In the genomic region with DNA sequence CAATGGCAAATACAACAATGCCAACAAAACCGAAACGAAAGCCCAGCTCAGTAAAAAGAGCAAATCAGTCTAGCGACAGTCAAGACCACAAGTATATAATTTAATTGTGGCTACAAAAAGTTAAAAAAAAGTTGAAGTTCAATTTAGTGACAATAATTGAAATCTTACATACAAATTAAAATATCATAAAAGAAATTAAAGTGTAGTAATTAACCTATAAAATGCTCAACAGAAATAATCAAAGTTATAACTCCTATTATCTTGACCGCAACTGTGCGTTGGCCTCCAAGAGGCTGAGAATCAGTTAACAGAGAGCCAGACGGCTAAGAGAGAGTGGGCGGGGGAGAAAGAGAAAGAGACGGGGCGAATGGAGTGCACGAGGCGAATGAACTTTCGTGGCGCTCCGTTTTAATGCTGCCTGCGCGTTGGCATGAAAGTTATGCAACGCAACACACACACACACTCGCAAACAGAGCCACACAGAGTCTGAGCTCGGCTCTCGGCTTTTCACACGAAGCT, we compare ENCODE assay signal across 2 fruit fly cellular contexts.
TF ChIP-seq lines count a peak whose summit lies in the region.

No protein-coding gene starts in this region.

TF ChIP-seq in whole organism, embryonic, 481 proteins besides CTCF, POLR2A, EP300 and RAD21 (continued from another document and continues in another):
- TF ChIP-seq eve (GFP tag; optimal IDR thresholded peaks at IDR 0.05; lab: Kevin White, UChicago) (peak in 1 of 2 experiments; percentile 94), CG15073 (GFP tag; optimal IDR thresholded peaks at IDR 0.05; lab: Kevin White, UChicago) (peak; percentile 2), Rx (GFP tag; IDR thresholded peaks at IDR 0.05; lab: Robert Waterston, UW) (0 out of 2 replicates have a peak, but pooled peaks have one; percentile 31), Dip3 (GFP tag; optimal IDR thresholded peaks at IDR 0.05; lab: Kevin White, UChicago) (peak; percentile 23), Hr51 (GFP tag; optimal IDR thresholded peaks at IDR 0.05; lab: Kevin White, UChicago) (peak; percentile 29 to 89), CG7839 (tag; optimal IDR thresholded peaks at IDR 0.05; lab: Kevin White, UChicago) (peak; percentile 82), CG12769 (tag; optimal IDR thresholded peaks at IDR 0.05; lab: Kevin White, UChicago) (peak; percentile 14), fd102C (GFP tag; optimal IDR thresholded peaks at IDR 0.05; lab: Kevin White, UChicago) (no peak), B-H1 (GFP tag; IDR thresholded peaks at IDR 0.05; lab: Robert Waterston, UW) (peak; percentile 55; the same call in 2 of the 3 replicates), CG11560 (tag; IDR thresholded peaks at IDR 0.05; lab: Robert Waterston, UW) (no peak), CG13123 (GFP tag; optimal IDR thresholded peaks at IDR 0.05; lab: Kevin White, UChicago) (peak; percentile 31), CG11696 (GFP tag; IDR thresholded peaks at IDR 0.05; lab: Robert Waterston, UW) (peak; percentile 93), CG13775 (GFP tag; optimal IDR thresholded peaks at IDR 0.05; lab: Kevin White, UChicago) (peak; percentile 51), Kr (GFP tag; optimal IDR thresholded peaks at IDR 0.05; lab: Kevin White, UChicago) (no peak), CG3838 (GFP tag; optimal IDR thresholded peaks at IDR 0.05; lab: Kevin White, UChicago) (peak; percentile 48), CG6791 (GFP tag; IDR thresholded peaks at IDR 0.05; lab: Robert Waterston, UW; ENCODE audit: partially characterized antibody) (no peak), CG1603 (tag; optimal IDR thresholded peaks at IDR 0.05; lab: Kevin White, UChicago) (peak; percentile 32), CG30403 (GFP tag; optimal IDR thresholded peaks at IDR 0.05; lab: Kevin White, UChicago) (peak; percentile 82), klu (GFP tag; IDR thresholded peaks at IDR 0.05; lab: Robert Waterston, UW) (peak; percentile 48; the same call in 1 of the 2 replicates), Six4 (GFP tag; optimal IDR thresholded peaks at IDR 0.05; lab: Kevin White, UChicago) (peak; percentile 78), lmd (GFP tag; IDR thresholded peaks at IDR 0.05; lab: Robert Waterston, UW) (peak; percentile 55), CG8478 (optimal IDR thresholded peaks at IDR 0.05; lab: Kevin White, UChicago) (no peak), Elba2 (GFP tag; optimal IDR thresholded peaks at IDR 0.05; lab: Kevin White, UChicago) (no peak), CG18262 (tag; optimal IDR thresholded peaks at IDR 0.05; lab: Kevin White, UChicago) (peak; percentile 94), ham (GFP tag; IDR thresholded peaks at IDR 0.05; lab: Robert Waterston, UW) (no peak), mld (GFP tag; IDR thresholded peaks at IDR 0.05; lab: Robert Waterston, UW; ENCODE audit: partially characterized antibody) (no peak), Chrac-16 (GFP tag; optimal IDR thresholded peaks at IDR 0.05; lab: Kevin White, UChicago) (peak; percentile 64), h (optimal IDR thresholded peaks at IDR 0.05; lab: Kevin White, UChicago) (no peak), CG31365 (tag; optimal IDR thresholded peaks at IDR 0.05; lab: Kevin White, UChicago) (peak; percentile 32), fu2 (GFP tag; optimal IDR thresholded peaks at IDR 0.05; lab: Kevin White, UChicago) (no peak), CG4707 (GFP tag; optimal IDR thresholded peaks at IDR 0.05; lab: Kevin White, UChicago) (peak; percentile 73), croc (GFP tag; conservative IDR thresholded peaks at IDR 0.05; lab: Robert Waterston, UW) (peak; percentile 78), ewg (GFP tag; optimal IDR thresholded peaks at IDR 0.05; lab: Kevin White, UChicago) (peak; percentile 69), Nf-YB (GFP tag; optimal IDR thresholded peaks at IDR 0.05; lab: Kevin White, UChicago) (peak; percentile 77), CG4854 (GFP tag; optimal IDR thresholded peaks at IDR 0.05; lab: Kevin White, UChicago) (peak; percentile 49), az2 (GFP tag; optimal IDR thresholded peaks at IDR 0.05; lab: Kevin White, UChicago) (peak; percentile 85), her (GFP tag; optimal IDR thresholded peaks at IDR 0.05; lab: Kevin White, UChicago) (no peak), CG16863 (GFP tag; optimal IDR thresholded peaks at IDR 0.05; lab: Kevin White, UChicago) (peak; percentile 54), CG3407 (GFP tag; optimal IDR thresholded peaks at IDR 0.05; lab: Kevin White, UChicago) (peak; percentile 81), Mes4 (GFP tag; optimal IDR thresholded peaks at IDR 0.05; lab: Kevin White, UChicago) (peak; percentile 51), phol (tag; optimal IDR thresholded peaks at IDR 0.05; lab: Kevin White, UChicago) (peak; percentile 90), lilli (GFP tag; optimal IDR thresholded peaks at IDR 0.05; lab: Kevin White, UChicago) (peak; percentile 72), Nf-YA (GFP tag; IDR thresholded peaks at IDR 0.05; lab: Robert Waterston, UW) (peak; percentile 66), Camta (GFP tag; optimal IDR thresholded peaks at IDR 0.05; lab: Kevin White, UChicago) (peak; percentile 1), sim (GFP tag; IDR thresholded peaks at IDR 0.05; lab: Robert Waterston, UW) (no peak), fd3F (GFP tag; optimal IDR thresholded peaks at IDR 0.05; lab: Kevin White, UChicago) (peak; percentile 42), Dek (tag; optimal IDR thresholded peaks at IDR 0.05; lab: Kevin White, UChicago) (peak; percentile 70), CG12659 (GFP tag; optimal IDR thresholded peaks at IDR 0.05; lab: Kevin White, UChicago) (peak; percentile 60), CG8359 (GFP tag; optimal IDR thresholded peaks at IDR 0.05; lab: Kevin White, UChicago; ENCODE audit: borderline replicate concordance) (peak; percentile 47), Myb (GFP tag; optimal IDR thresholded peaks at IDR 0.05; lab: Kevin White, UChicago) (no peak), CG6813 (GFP tag; optimal IDR thresholded peaks at IDR 0.05; lab: Kevin White, UChicago) (peak; percentile 75), Deaf1 (tag; optimal IDR thresholded peaks at IDR 0.05; lab: Kevin White, UChicago) (peak; percentile 93), CG12942 (GFP tag; optimal IDR thresholded peaks at IDR 0.05; lab: Kevin White, UChicago) (peak; percentile 54), CG17186 (GFP tag; optimal IDR thresholded peaks at IDR 0.05; lab: Kevin White, UChicago) (peak; percentile 6), toy (GFP tag; IDR thresholded peaks at IDR 0.05; lab: Robert Waterston, UW) (no peak), Gug (GFP tag; IDR thresholded peaks at IDR 0.05; lab: Robert Waterston, UW) (no peak), CG16815 (GFP tag; optimal IDR thresholded peaks at IDR 0.05; lab: Kevin White, UChicago) (peak; percentile 49), CG12155 (GFP tag; optimal IDR thresholded peaks at IDR 0.05; lab: Kevin White, UChicago) (peak; percentile 43), Lim3 (GFP tag; IDR thresholded peaks at IDR 0.05; lab: Robert Waterston, UW) (no peak), Xrp1 (GFP tag; IDR thresholded peaks at IDR 0.05; lab: Robert Waterston, UW) (peak; percentile 91), sima (GFP tag; optimal IDR thresholded peaks at IDR 0.05; lab: Kevin White, UChicago) (no peak), CG9215 (GFP tag; IDR thresholded peaks at IDR 0.05; lab: Robert Waterston, UW) (no peak)

TF ChIP-seq in whole organism, prepupa, 60 proteins besides CTCF, POLR2A, EP300 and RAD21 (continued from another document):
- peak; percentile 92 for TF ChIP-seq Sox14 (GFP tag; optimal IDR thresholded peaks at IDR 0.05; lab: Kevin White, UChicago)
- peak; percentile 95 for TF ChIP-seq Lpt (GFP tag; optimal IDR thresholded peaks at IDR 0.05; lab: Kevin White, UChicago)
- peak; percentile 90 for TF ChIP-seq CG10631 (GFP tag; optimal IDR thresholded peaks at IDR 0.05; lab: Kevin White, UChicago)
- TF ChIP-seq Sox15 (GFP tag; optimal IDR thresholded peaks at IDR 0.05; lab: Kevin White, UChicago) = peak; percentile 79
- TF ChIP-seq CG6854 (GFP tag; optimal IDR thresholded peaks at IDR 0.05; lab: Kevin White, UChicago) = peak; percentile 95
- peak; percentile 97 for TF ChIP-seq Sox102F (GFP tag; optimal IDR thresholded peaks at IDR 0.05; lab: Kevin White, UChicago)
- TF ChIP-seq CG31627 (GFP tag; optimal IDR thresholded peaks at IDR 0.05; lab: Kevin White, UChicago) = peak; percentile 92
- TF ChIP-seq fkh (GFP tag; optimal IDR thresholded peaks at IDR 0.05; lab: Kevin White, UChicago) = peak; percentile 14
- TF ChIP-seq CG6163 (GFP tag; IDR thresholded peaks at IDR 0.05; lab: Robert Waterston, UW) = peak; percentile 93
- TF ChIP-seq Gug (GFP tag; IDR thresholded peaks at IDR 0.05; lab: Robert Waterston, UW) = peak; percentile 91
- peak; percentile 93 for TF ChIP-seq CG34406 (GFP tag; optimal IDR thresholded peaks at IDR 0.05; lab: Kevin White, UChicago)
- peak; percentile 81 for TF ChIP-seq CG3032 (tag; optimal IDR thresholded peaks at IDR 0.05; lab: Kevin White, UChicago)
